Worm (Caenorhabditis elegans) whole organism, L4/young adult: ENCODE measurements around the gene his-5.

Source experiments
- W03F9.2 ChIP-seq: fragments of 150-350 bp; optimal IDR thresholded peaks from 2 replicates; lab custom pipeline; 2014; ENCODE audit warnings: missing biosample characterization, missing genetic modification characterization
- dao-5 ChIP-seq: sonication (generic microtip); optimal IDR thresholded peaks from 2 replicates; lab custom pipeline; 2016; ENCODE audit warnings: missing genotype, missing genetic modification characterization, moderate library complexity, missing compliant biosample characterization
- him-1 ChIP-seq: sonication (generic microtip); optimal IDR thresholded peaks from 2 replicates; lab custom pipeline; 2016; ENCODE audit warnings: missing genotype, missing genetic modification reagents, missing genetic modification characterization, missing compliant biosample characterization

ce11 chrV:8580961-8581360, 45.9 kb downstream of the his-5 start, which contains the start of gene C10B5.1:
- TF ChIP-seq dao-5 (tag; lab: Kevin White, UChicago): no peak
- no peak for TF ChIP-seq him-1
- no peak for TF ChIP-seq W03F9.2
